Fruit fly (Drosophila melanogaster) whole organism: Measurements from ENCODE around the gene Bet5.

ENCODE experiments used
- CG8478 ChIP-seq: fragments of >200 bp; optimal IDR thresholded peaks from 2 replicates; lab custom pipeline; 2018; ENCODE audit warnings: inconsistent platforms
- Dll ChIP-seq: fragments of >200 bp; optimal IDR thresholded peaks from 2 replicates; lab custom pipeline; 2017
- EcR ChIP-seq, 2 experiments: fragments of >200 bp; optimal IDR thresholded peaks; 2 replicates each; lab custom pipeline; 2017; ENCODE audit warnings: missing biosample characterization in 2 of 2, missing genetic modification characterization in 2 of 2, missing genetic modification reagents in 2 of 2
- pan ChIP-seq: fragments of >200 bp; optimal IDR thresholded peaks from 2 replicates; lab custom pipeline; 2017
- psq ChIP-seq: fragments of >200 bp; optimal IDR thresholded peaks from 2 replicates; lab custom pipeline; 2017
- usp ChIP-seq: fragments of >200 bp; optimal IDR thresholded peaks from 2 replicates; lab custom pipeline; 2017; ENCODE audit warnings: missing biosample characterization, missing genetic modification characterization, mixed read lengths

The Bet5 gene

DNA sequence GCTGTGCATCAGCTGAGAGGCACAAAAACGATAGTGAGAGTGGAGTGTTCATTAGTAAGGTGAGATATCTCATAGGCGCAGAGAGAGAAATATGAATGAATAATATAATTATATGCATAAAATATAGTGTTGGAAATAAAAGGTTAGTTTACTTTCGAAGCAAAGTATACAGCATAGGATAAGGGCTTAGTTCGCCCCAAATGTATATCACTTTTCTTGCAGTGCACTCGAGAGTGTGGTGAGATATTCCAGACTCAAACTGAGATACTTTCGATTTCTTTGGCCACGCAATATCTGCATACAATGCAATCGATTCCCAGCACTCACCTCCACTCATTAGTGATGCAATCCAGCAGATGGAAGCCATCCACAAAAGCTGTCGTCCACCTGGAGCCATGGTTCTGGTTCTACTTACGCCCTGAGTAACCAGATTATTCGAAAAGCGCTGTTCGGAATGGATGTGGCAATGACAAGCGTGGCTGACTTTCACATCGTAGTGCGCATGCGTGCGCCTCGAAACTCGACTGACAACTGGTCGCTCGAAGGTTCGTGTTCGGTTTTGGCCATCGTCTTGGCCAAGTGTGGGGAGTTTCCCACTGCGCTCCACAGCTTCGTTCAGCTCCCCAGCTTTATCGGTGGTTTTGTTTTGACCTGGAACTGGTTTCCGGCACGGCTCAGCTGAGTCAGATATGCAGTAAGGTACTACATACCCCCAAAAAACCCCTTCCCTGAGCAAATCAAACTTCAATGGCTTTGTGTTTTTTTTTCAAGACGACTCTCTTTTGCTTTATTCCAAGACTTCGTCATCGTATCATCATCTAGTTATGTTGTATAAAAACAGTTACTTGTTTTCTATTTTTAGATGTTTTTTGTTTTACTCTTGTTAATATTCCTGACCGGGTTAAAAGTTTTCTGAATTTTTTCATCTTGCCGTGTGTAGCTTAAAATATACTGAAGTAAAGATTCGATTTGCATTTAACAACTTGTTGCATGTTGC is 9.1 kb upstream of the Bet5 start, which contains the start of gene Rsod:
Gene Rsod (minus strand): TSS at position 537 of the 997 bp plus-strand sequence.
- no peak for TF ChIP-seq Dll (lab: Kevin White, UChicago)
- TF ChIP-seq usp (GFP tag; lab: Kevin White, UChicago): no peak
- no peak for TF ChIP-seq pan (lab: Kevin White, UChicago)
- TF ChIP-seq EcR (GFP tag; optimal IDR thresholded peaks at IDR 0.05; lab: Kevin White, UChicago): no peak
- TF ChIP-seq CG8478 (lab: Kevin White, UChicago): no peak
- no peak for TF ChIP-seq psq

DNA sequence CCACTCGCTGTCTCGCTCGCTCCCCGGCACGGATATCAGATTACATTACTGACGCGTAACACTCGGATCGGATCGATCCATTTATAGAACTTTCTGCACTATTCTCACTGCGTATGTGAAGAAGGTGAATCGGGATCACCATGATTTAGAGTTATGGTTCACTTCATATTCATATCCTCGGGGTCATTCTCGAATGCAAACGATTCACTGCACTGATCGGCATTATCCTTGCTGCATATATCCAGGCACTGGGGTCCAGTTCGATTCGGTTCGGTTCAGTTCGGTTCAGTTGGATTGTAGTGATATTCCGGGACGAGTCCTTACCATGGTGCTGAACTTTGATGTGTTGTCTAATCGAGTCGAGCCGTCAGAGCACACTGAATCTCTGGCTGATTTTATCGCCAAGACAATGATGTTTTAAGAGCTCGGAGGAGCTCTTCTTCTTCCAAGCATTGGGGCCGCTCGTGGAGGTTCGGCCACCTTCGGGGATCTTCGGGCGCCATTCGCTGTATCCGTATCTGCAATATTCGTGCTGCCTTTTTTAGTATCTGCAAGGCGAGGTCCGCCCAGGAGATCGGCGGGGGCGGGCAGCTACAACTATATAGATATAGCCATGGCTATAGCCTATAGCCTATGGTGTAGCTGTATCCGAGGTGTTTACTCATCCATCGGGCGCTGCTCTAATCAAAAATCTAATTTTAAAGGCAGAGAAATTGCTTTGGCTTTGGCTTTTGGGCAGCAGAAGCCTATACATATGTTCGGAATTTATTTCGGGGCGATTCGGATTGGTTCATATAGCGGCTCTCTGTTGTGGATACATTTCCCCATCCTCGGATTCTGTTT is 5.7 kb upstream of the Bet5 start, which contains the start of gene Mlc2:
Gene Mlc2 (minus strand): TSS at position 392 of the 843 bp plus-strand sequence.
- no peak for TF ChIP-seq Dll (lab: Kevin White, UChicago)
- no peak for TF ChIP-seq EcR (GFP tag; optimal IDR thresholded peaks at IDR 0.05; lab: Kevin White, UChicago)
- TF ChIP-seq CG8478 (lab: Kevin White, UChicago): no peak
- TF ChIP-seq psq: no peak
- TF ChIP-seq pan (lab: Kevin White, UChicago): no peak
- no peak for TF ChIP-seq usp (GFP tag; lab: Kevin White, UChicago)

DNA sequence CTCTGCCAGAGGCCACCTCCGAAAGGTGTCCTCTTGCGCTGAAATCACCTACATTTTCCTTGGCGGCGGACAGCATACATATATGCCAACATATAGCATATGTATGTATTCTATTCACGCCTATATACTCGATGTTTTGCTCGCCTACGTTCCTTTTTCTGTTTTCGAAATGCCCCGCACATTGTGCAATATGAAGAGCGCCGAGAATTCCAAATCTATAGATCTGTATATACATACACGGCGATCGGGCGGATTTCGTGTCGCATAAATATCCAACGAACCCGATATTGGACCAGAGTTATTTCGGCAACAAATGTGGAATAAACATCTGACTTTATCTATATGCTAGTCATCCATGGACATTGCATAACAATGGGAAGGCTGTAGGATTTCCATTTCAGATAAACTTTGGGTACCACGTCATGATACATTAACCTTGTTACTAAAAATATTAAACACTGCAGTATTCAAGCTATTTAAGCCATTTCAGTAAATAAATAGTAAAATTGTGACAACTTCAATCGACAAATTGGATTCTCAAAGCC is 4.9 kb upstream of the Bet5 start:
- TF ChIP-seq pan (lab: Kevin White, UChicago) (no peak), CG8478 (lab: Kevin White, UChicago) (no peak), EcR (GFP tag; optimal IDR thresholded peaks at IDR 0.05; lab: Kevin White, UChicago) (no peak), Dll (lab: Kevin White, UChicago) (no peak), usp (GFP tag; lab: Kevin White, UChicago) (no peak), psq (no peak)

DNA sequence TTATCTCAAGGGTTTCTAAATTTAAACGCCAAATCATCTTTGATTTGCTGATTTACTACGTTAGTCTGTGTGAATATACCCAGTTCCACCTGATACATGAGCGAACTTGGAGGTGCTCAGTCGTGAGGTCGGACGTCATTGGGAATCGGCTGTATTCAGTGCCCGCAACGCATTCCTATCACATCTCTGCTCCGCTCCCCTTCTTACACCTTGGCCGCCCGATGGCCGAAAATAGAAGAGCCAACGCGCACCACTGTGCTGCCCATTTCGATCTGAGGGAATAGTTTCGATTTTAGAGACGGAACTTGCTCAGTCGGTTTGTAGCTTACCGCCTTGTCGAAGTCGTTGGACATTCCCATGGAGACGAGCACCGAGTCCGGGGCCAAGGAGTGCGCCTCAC is 3.7 kb upstream of the Bet5 start:
- TF ChIP-seq EcR (GFP tag; optimal IDR thresholded peaks at IDR 0.05; lab: Kevin White, UChicago): no peak
- no peak for TF ChIP-seq pan (lab: Kevin White, UChicago)
- no peak for TF ChIP-seq usp (GFP tag; lab: Kevin White, UChicago)

DNA sequence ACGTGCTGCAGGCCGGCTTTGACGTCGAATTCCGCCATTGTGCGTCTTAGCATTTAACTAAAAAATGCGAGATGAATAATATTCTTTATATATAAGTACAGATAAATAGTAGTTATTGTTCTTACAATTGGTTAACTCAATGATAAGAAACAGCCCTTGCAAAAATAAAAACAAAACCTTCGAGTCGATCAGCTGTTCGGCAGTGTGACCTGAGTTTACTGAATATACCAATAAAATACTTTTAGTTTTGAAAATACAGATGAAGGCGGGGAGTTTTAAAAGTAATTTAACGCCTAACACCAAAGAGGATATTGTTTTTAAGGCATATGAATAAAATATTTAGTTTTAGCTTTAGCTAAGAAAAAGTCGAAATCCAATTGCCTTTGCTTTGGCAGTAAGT is 2.5 kb upstream of the Bet5 start, which contains the start of the genes CG1983 and CG15530:
Gene CG1983 (minus strand): TSS at position 207 of the 400 bp plus-strand sequence.
Gene CG15530 (plus strand): TSS at position 384 of the 400 bp plus-strand sequence.
- TF ChIP-seq CG8478 (lab: Kevin White, UChicago) (no peak), EcR (GFP tag; optimal IDR thresholded peaks at IDR 0.05; lab: Kevin White, UChicago) (no peak), pan (lab: Kevin White, UChicago) (no peak), usp (GFP tag; lab: Kevin White, UChicago) (no peak), Dll (lab: Kevin White, UChicago) (no peak), psq (no peak)

DNA sequence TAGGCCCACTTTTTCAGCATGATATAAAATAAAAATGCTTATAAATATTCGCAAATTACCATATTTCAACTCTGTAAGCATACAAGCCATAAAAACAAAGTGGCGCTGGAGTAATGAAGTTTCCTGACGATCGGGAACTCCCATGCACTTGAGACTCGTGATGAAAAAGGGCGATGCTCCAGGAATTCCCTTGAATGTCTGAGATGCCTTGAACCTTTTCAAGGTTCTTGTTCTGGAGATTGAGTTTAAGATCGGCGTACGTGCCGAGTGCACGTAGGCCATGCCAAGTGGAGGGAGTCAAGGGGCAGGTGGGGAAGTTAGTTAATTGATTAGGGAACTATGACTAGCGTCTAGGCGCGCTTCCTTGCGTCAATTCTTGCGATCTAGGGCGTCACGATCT is 3.8 kb downstream of the Bet5 start:
- TF ChIP-seq Dll (lab: Kevin White, UChicago): no peak
- no peak for TF ChIP-seq CG8478 (lab: Kevin White, UChicago)
- TF ChIP-seq pan (lab: Kevin White, UChicago): no peak
- no peak for TF ChIP-seq psq
- TF ChIP-seq usp (GFP tag; lab: Kevin White, UChicago): no peak
- TF ChIP-seq EcR (GFP tag; optimal IDR thresholded peaks at IDR 0.05; lab: Kevin White, UChicago): no peak

DNA sequence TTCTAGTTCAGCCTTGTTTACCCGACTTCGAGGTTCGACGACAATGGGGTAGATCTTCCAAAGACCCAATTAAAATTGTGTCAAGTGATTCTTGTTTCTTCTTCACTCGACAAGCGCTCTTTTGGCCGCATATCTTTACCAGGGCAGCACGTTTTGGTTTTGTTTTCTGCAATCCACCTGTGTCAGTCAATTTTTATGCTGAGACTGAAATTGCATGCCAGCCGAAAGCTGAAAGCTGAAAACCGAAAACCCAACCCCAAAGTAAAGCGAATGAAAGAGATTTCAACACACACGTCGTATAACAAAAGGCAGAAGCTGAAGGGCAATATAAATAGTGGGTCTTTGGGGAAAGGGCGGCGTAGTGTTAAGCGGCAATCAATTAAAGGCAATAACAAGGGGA is 9.4 kb downstream of the Bet5 start:
- TF ChIP-seq Dll (lab: Kevin White, UChicago) (no peak), pan (lab: Kevin White, UChicago) (no peak), CG8478 (lab: Kevin White, UChicago) (no peak), EcR (GFP tag; optimal IDR thresholded peaks at IDR 0.05; lab: Kevin White, UChicago) (no peak), psq (no peak), usp (GFP tag; lab: Kevin White, UChicago) (no peak)

DNA sequence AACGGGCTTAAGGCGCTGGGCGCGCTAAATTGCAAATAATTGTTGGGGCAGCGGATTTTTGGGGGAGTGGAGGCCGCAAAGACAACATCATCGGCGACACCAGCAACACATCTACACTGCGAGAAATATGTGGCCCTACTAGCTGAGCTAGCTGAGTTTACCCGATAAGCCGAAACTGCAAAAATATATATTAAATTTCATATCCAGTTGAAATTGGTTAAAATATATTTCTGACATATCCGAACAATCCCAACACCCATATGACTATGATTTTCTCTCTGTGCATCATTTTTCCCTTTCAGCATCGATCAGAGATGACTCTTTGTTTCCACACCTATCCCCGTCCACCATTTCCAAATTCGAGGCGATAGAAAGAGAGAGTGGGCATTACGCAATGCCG is 9.8 kb downstream of the Bet5 start:
- TF ChIP-seq EcR (GFP tag; optimal IDR thresholded peaks at IDR 0.05; lab: Kevin White, UChicago) (no peak), pan (lab: Kevin White, UChicago) (no peak), Dll (lab: Kevin White, UChicago) (peak; percentile 18)

DNA sequence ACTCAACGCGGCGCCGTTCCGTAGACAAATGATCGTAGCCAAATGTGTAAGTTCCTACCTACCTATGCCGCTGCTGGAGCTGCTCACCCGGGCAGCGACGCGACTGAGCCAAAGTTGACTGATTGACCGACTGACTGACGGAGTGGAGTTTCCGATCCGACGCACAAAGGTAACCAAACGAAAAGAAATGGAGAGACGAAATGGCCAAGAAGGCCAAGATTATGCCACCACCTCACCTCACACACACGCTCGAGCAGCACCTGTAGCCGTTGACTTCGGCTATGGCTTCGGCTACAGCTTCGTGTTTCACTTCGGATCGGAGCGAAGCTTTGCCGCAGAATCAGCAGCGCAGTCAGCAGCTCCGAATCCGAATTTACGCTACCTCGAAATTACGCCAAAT is 11.0 kb downstream of the Bet5 start, which contains the start of gene CG9747:
Gene CG9747 (minus strand): TSS at position 206 of the 400 bp plus-strand sequence.
- TF ChIP-seq CG8478 (lab: Kevin White, UChicago) (no peak), usp (GFP tag; lab: Kevin White, UChicago) (no peak), Dll (lab: Kevin White, UChicago) (no peak), EcR (GFP tag; optimal IDR thresholded peaks at IDR 0.05; lab: Kevin White, UChicago) (no peak), pan (lab: Kevin White, UChicago) (no peak), psq (no peak)

DNA sequence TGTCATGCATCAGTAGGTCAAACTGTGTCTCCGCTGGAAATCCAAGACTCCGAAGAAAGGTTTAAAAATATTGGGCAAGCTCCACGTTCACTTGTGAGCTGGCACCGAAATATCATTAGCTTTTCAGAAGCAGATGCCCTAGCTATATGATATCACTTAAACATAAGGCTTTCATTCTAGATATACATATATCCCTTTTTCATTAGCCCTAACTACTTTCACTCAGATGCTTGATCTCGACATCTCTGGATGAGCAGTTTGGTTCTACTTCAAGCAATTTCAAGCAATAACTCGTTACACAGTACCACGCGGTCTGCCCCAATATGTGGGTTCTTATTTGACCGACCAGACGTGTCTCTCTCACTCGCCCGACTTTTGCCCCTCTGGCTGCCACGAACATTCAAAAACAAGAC is 11.4 kb downstream of the Bet5 start:
- TF ChIP-seq pan (lab: Kevin White, UChicago) (peak; percentile 93), CG8478 (lab: Kevin White, UChicago) (no peak)

DNA sequence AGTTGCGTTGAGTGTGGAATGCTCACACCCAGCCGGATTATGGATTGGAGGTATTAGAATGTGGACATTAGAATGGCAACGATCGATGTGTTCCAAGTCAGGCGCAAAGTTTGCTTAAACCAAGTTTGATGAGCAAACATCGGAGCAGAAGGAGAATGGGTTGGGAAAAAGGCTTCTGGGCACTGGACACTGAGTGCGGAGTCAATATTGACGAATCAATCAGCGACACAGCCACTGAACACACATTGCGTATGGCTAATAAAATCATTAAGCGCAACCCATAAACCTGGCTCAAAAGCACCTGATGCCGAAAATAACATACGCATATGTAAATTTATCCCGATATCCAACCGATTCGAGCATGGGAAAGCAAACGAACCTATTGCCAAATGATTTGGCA is 13.8 kb downstream of the Bet5 start:
- TF ChIP-seq pan (lab: Kevin White, UChicago) (no peak), CG8478 (lab: Kevin White, UChicago) (no peak)
